Worm (Caenorhabditis elegans) whole organism, young adult: ENCODE measurements around the gene C54C6.11.
A peak's percentile ranks its signal among the peaks of the same experiment; 100 is the strongest.

Experiments used
- aptf-2 ChIP-seq: fragments of 200-800 bp; sonication (Bioruptor generic); conservative IDR thresholded peaks from 2 replicates; pipeline ENCODE4 v1.3.6; 2022; ENCODE audit warnings: missing genetic modification reagents, missing genetic modification characterization, missing compliant biosample characterization
- chd-7 ChIP-seq: sonication (generic microtip); optimal IDR thresholded peaks from 2 replicates; lab custom pipeline; 2016; ENCODE audit warnings: mild to moderate bottlenecking, missing genetic modification characterization, moderate library complexity, missing compliant biosample characterization
- dpl-1 ChIP-seq: fragments of 150-350 bp; optimal IDR thresholded peaks from 2 replicates; lab custom pipeline; 2014; ENCODE audit warnings: missing biosample characterization, missing genetic modification reagents, missing genetic modification characterization
- hlh-12 ChIP-seq: sonication (generic microtip); optimal IDR thresholded peaks from 2 replicates; lab custom pipeline; 2016; ENCODE audit warnings: missing genetic modification characterization, missing compliant biosample characterization
- nfyb-1 ChIP-seq: fragments of 200-800 bp; sonication (Bioruptor generic); IDR thresholded peaks from 2 replicates; pipeline ENCODE4 v1.3.6; 2022; ENCODE audit warnings: missing genetic modification reagents, missing genetic modification characterization, missing compliant biosample characterization
- nhr-80 ChIP-seq: sonication (generic microtip); optimal IDR thresholded peaks from 2 replicates; lab custom pipeline; 2016; ENCODE audit warnings: missing genetic modification characterization, missing compliant biosample characterization
- nhr-90 ChIP-seq: sonication (generic microtip); optimal IDR thresholded peaks from 2 replicates; lab custom pipeline; 2016; ENCODE audit warnings: missing genotype, mild to moderate bottlenecking, missing genetic modification characterization, missing compliant biosample characterization
- snpc-4 ChIP-seq, 5 experiments: fragments of 150-350 bp in 1 of 5; sonication (generic microtip) in 4 of 5; optimal IDR thresholded peaks; 2 replicates each; lab custom pipeline; 2014 to 2018; ENCODE audit warnings: missing genetic modification characterization in 5 of 5, missing biosample characterization in 3 of 5, antibody characterized with exemption in 2 of 5, mild to moderate bottlenecking in 2 of 5, missing compliant biosample characterization in 2 of 5, missing genotype in 2 of 5, moderate library complexity in 2 of 5, missing genetic modification reagents in 1 of 5
- tlf-1 ChIP-seq: fragments of 200-800 bp; sonication (Bioruptor generic); optimal IDR thresholded peaks from 2 replicates; lab custom pipeline; 2018; ENCODE audit warnings: mild to moderate bottlenecking, missing genetic modification characterization, missing compliant biosample characterization
- unc-130 ChIP-seq: sonication (generic microtip); optimal IDR thresholded peaks from 2 replicates; lab custom pipeline; 2016; ENCODE audit warnings: missing genetic modification reagents, missing genetic modification characterization, missing compliant biosample characterization
- ztf-28 ChIP-seq: fragments of 200-800 bp; sonication (Bioruptor generic); IDR thresholded peaks from 2 replicates; pipeline ENCODE4 v1.3.6; 2022; ENCODE audit warnings: missing genetic modification reagents, missing genetic modification characterization, missing compliant biosample characterization

ce11 chrIII:3505051-3505548 is 43.0 kb upstream of the C54C6.11 start, which contains the start of gene lias-1:
- TF ChIP-seq hlh-12 (tag; lab: Kevin White, UChicago) (no peak), chd-7 (no peak), tlf-1 (GFP tag; lab: Kevin White, UChicago) (peak; percentile 33), dpl-1 (GFP tag; lab: Kevin White, UChicago) (peak; percentile 58), nhr-80 (tag; lab: Kevin White, UChicago) (peak; percentile 27), aptf-2 (GFP tag; lab: Robert Waterston, UW) (no peak), nfyb-1 (0 out of 2 replicates have a peak, but pooled peaks have one; percentile 27), unc-130 (GFP tag; lab: Kevin White, UChicago) (no peak), snpc-4 (GFP tag; optimal IDR thresholded peaks at IDR 0.05; lab: Kevin White, UChicago) (no peak), snpc-4 (tag; optimal IDR thresholded peaks at IDR 0.05; lab: Kevin White, UChicago) (peak in 3 of 4 experiments; percentile 28 to 45 (median 31)), nhr-90 (tag; lab: Kevin White, UChicago) (no peak), ztf-28 (GFP tag; lab: Robert Waterston, UW) (no peak)
